Worm (Caenorhabditis elegans) whole organism, early embryonic: Measurements from ENCODE around the gene cic-1.

Experiments
- B0310.2 ChIP-seq: sonication (generic microtip); optimal IDR thresholded peaks from 2 replicates; lab custom pipeline; 2016; ENCODE audit warnings: mild to moderate bottlenecking, missing genetic modification characterization, missing compliant biosample characterization
- F13C5.2 ChIP-seq: sonication (generic microtip); optimal IDR thresholded peaks from 2 replicates; lab custom pipeline; 2017; ENCODE audit warnings: mild to moderate bottlenecking, missing genetic modification characterization, inconsistent platforms, missing compliant biosample characterization
- ama-1 ChIP-seq: fragments of 150-350 bp; optimal IDR thresholded peaks from 2 replicates; lab custom pipeline; 2014
- ets-7 ChIP-seq: sonication (generic microtip); optimal IDR thresholded peaks from 2 replicates; lab custom pipeline; 2016; ENCODE audit warnings: missing genotype, missing genetic modification characterization, missing compliant biosample characterization
- flt-1 ChIP-seq: fragments of 200-800 bp; sonication (Bioruptor generic); IDR thresholded peaks from 2 replicates; pipeline ENCODE4 v1.3.6; 2022; ENCODE audit warnings: missing genetic modification characterization, missing compliant biosample characterization
- hmbx-1 ChIP-seq: sonication (generic microtip); optimal IDR thresholded peaks from 2 replicates; lab custom pipeline; 2016; ENCODE audit warnings: mild to moderate bottlenecking, missing genetic modification characterization, missing compliant biosample characterization
- hmg-4 ChIP-seq: fragments of 200-800 bp; sonication (Bioruptor generic); optimal IDR thresholded peaks from 2 replicates; lab custom pipeline; 2018; ENCODE audit warnings: mild to moderate bottlenecking, missing genetic modification characterization, missing compliant biosample characterization
- scrt-1 ChIP-seq: fragments of 200-800 bp; sonication (Bioruptor generic); IDR thresholded peaks from 2 replicates; pipeline ENCODE4 v1.3.6; 2022; ENCODE audit warnings: missing genetic modification characterization, missing compliant biosample characterization
- sea-1 ChIP-seq: fragments of 200-800 bp; sonication (Bioruptor generic); conservative IDR thresholded peaks from 2 replicates; pipeline ENCODE4 v1.3.6; 2022; ENCODE audit warnings: missing genetic modification characterization, missing compliant biosample characterization
- tbx-11 ChIP-seq: fragments of 200-800 bp; sonication (Bioruptor generic); IDR thresholded peaks from 2 replicates; pipeline ENCODE4 v1.3.6; 2022; ENCODE audit warnings: missing genetic modification characterization, missing compliant biosample characterization

DNA sequence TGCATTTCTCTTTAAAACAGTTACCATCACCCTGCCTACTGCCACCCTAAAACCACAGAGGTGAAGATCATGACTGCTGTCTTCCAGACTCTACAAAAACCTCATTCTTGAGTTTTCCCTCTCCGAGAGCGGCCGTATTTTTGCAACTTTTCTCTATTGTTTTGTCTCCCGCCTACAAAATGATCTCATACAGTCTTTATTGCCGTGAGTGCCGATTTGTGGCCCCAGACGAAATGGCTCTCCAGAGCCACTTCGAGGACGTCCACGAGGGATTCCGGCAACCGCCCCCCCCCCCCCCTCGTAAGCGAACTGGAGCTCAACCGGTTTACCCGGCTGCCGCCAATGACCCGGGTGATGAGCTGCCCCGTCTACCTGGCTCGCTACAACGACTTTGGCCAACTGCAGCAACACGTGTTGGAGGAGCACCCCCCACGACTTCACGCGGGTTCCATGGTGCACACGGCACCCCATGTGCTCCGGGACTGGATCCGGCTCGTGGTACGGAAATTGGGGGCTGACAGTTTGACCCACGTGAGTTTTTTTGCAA lies 23.8 kb upstream of the cic-1 start:
- TF ChIP-seq ets-7 (tag; lab: Kevin White, UChicago) (no peak), F13C5.2 (tag; lab: Kevin White, UChicago) (no peak), B0310.2 (no peak), ama-1 (lab: Kevin White, UChicago) (no peak), tbx-11 (no peak), hmg-4 (GFP tag; lab: Kevin White, UChicago) (peak; percentile 27), hmbx-1 (tag; lab: Kevin White, UChicago) (no peak), flt-1 (GFP tag; lab: Robert Waterston, UW) (no peak), scrt-1 (GFP tag; lab: Robert Waterston, UW) (no peak), sea-1 (GFP tag; lab: Robert Waterston, UW) (no peak)
